Worm (Caenorhabditis elegans) whole organism, L1 larva: Measurements from ENCODE around the gene C04E7.3.
A peak's percentile ranks its signal among the peaks of the same experiment; 100 is the strongest.
"Not testable (repeated sequence)": the region's sequence is repeated elsewhere in the genome, so short reads cannot be mapped to it uniquely, and the experiment has no call there.

Source experiments
- C16A3.4 ChIP-seq: fragments of 150-350 bp; optimal IDR thresholded peaks from 2 replicates; lab custom pipeline; 2014; ENCODE audit warnings: missing biosample characterization, missing genetic modification characterization
- C34B4.2 ChIP-seq: sonication (generic microtip); optimal IDR thresholded peaks from 2 replicates; lab custom pipeline; 2017; ENCODE audit warnings: mild to moderate bottlenecking, missing genetic modification characterization, missing compliant biosample characterization
- alr-1 ChIP-seq: fragments of 200-800 bp; sonication (Bioruptor generic); optimal IDR thresholded peaks from 2 replicates; lab custom pipeline; 2018; ENCODE audit warnings: borderline replicate concordance, mild to moderate bottlenecking, missing genetic modification characterization, missing compliant biosample characterization
- blmp-1 ChIP-seq: fragments of 150-350 bp; optimal IDR thresholded peaks from 2 replicates; lab custom pipeline; 2014; ENCODE audit warnings: missing biosample characterization, missing genetic modification characterization
- ceh-63 ChIP-seq: fragments of 200-800 bp; sonication (Bioruptor generic); optimal IDR thresholded peaks from 2 replicates; lab custom pipeline; 2018; ENCODE audit warnings: mild to moderate bottlenecking, missing genetic modification characterization, missing compliant biosample characterization
- ceh-82 ChIP-seq, 3 experiments: fragments of 150-350 bp in 1 of 3; sonication (generic microtip) in 2 of 3; optimal IDR thresholded peaks; 2 replicates each; lab custom pipeline; 2014 to 2017; ENCODE audit warnings: missing biosample characterization in 3 of 3, missing genetic modification characterization in 3 of 3
- ceh-88 ChIP-seq: fragments of 200-800 bp; sonication (Bioruptor generic); IDR thresholded peaks from 2 replicates; pipeline ENCODE4 v1.3.6; 2022; ENCODE audit warnings: missing genetic modification characterization, missing compliant biosample characterization
- ceh-90 ChIP-seq: sonication (generic microtip); optimal IDR thresholded peaks from 2 replicates; lab custom pipeline; 2016; ENCODE audit warnings: missing genetic modification characterization, missing compliant biosample characterization
- dpl-1 ChIP-seq, 3 experiments: fragments of 150-350 bp in 2 of 3; sonication (generic microtip) in 1 of 3; optimal IDR thresholded peaks; 2 replicates each; lab custom pipeline; 2014 to 2017; ENCODE audit warnings: missing biosample characterization in 3 of 3, missing genetic modification characterization in 3 of 3, missing genetic modification reagents in 3 of 3
- efl-1 ChIP-seq, 4 experiments: fragments of 150-350 bp; optimal IDR thresholded peaks in 3 of 4; peaks in 1 of 4; 1 replicate in 1 of 4; 2 replicates in 3 of 4; lab custom pipeline; 2014; ENCODE audit warnings: missing biosample characterization in 2 of 4, missing genetic modification characterization in 2 of 4, missing genetic modification reagents in 2 of 4
- egl-27 ChIP-seq, 2 experiments: fragments of 150-350 bp in 1 of 2; sonication (generic microtip); optimal IDR thresholded peaks; 3 replicates each; lab custom pipeline; 2017 to 2018; ENCODE audit warnings: missing biosample characterization in 2 of 2, missing genetic modification characterization in 2 of 2, missing genetic modification reagents in 2 of 2
- ets-5 ChIP-seq: fragments of 200-800 bp; sonication (Bioruptor generic); IDR thresholded peaks from 2 replicates; pipeline ENCODE4 v1.3.6; 2022; ENCODE audit warnings: missing genetic modification characterization, missing compliant biosample characterization
- fkh-4 ChIP-seq: sonication (generic microtip); optimal IDR thresholded peaks from 2 replicates; lab custom pipeline; 2016; ENCODE audit warnings: missing compliant biosample characterization, missing genetic modification characterization, borderline replicate concordance
- fkh-8 ChIP-seq: sonication (generic microtip); optimal IDR thresholded peaks from 2 replicates; lab custom pipeline; 2016; ENCODE audit warnings: mild to moderate bottlenecking, missing genetic modification characterization, missing compliant biosample characterization
- hpl-2 ChIP-seq: fragments of 150-350 bp; optimal IDR thresholded peaks from 2 replicates; lab custom pipeline; 2014; ENCODE audit warnings: missing biosample characterization, missing genetic modification reagents, missing genetic modification characterization
- jun-1 ChIP-seq: fragments of 150-350 bp; optimal IDR thresholded peaks from 2 replicates; lab custom pipeline; 2014; ENCODE audit warnings: missing biosample characterization, missing genetic modification reagents, missing genetic modification characterization
- lin-13 ChIP-seq: fragments of 150-350 bp; optimal IDR thresholded peaks from 2 replicates; lab custom pipeline; 2014; ENCODE audit warnings: missing biosample characterization, missing genetic modification reagents, missing genetic modification characterization
- lsy-2 ChIP-seq, 2 experiments: fragments of 150-350 bp; optimal IDR thresholded peaks; 2 replicates each; lab custom pipeline; 2014; ENCODE audit warnings: missing biosample characterization in 2 of 2, missing genetic modification characterization in 2 of 2
- mdl-1 ChIP-seq, 2 experiments: fragments of 150-350 bp; optimal IDR thresholded peaks; 2 replicates each; lab custom pipeline; 2014 to 2017; ENCODE audit warnings: missing biosample characterization in 2 of 2, missing genetic modification characterization in 2 of 2, inconsistent platforms in 1 of 2
- nhr-12 ChIP-seq: sonication (generic microtip); optimal IDR thresholded peaks from 2 replicates; lab custom pipeline; 2017; ENCODE audit warnings: missing biosample characterization, missing genetic modification characterization
- nhr-20 ChIP-seq: sonication (generic microtip); optimal IDR thresholded peaks from 2 replicates; lab custom pipeline; 2016; ENCODE audit warnings: mild to moderate bottlenecking, missing genetic modification characterization, missing compliant biosample characterization
- nhr-237 ChIP-seq: fragments of 150-350 bp; optimal IDR thresholded peaks from 2 replicates; lab custom pipeline; 2014; ENCODE audit warnings: missing biosample characterization, missing genetic modification characterization
- nhr-76 ChIP-seq: sonication (generic microtip); optimal IDR thresholded peaks from 2 replicates; lab custom pipeline; 2017; ENCODE audit warnings: missing biosample characterization, missing genetic modification characterization
- nhr-84 ChIP-seq: sonication (generic microtip); optimal IDR thresholded peaks from 2 replicates; lab custom pipeline; 2017; ENCODE audit warnings: missing biosample characterization, missing genetic modification characterization
- nhr-85 ChIP-seq: sonication (generic microtip); peaks from one replicate; lab custom pipeline; 2016; ENCODE audit warnings: missing genetic modification characterization, inconsistent platforms, missing compliant biosample characterization
- nhr-90 ChIP-seq: sonication (generic microtip); optimal IDR thresholded peaks from 2 replicates; lab custom pipeline; 2016; ENCODE audit warnings: mild to moderate bottlenecking, missing genetic modification characterization, missing compliant biosample characterization; ENCODE audit not compliant: poor library complexity
- pqm-1 ChIP-seq: sonication (generic microtip); optimal IDR thresholded peaks from 3 replicates; lab custom pipeline; 2017; ENCODE audit warnings: missing biosample characterization, missing genetic modification characterization
- rnt-1 ChIP-seq: sonication (generic microtip); optimal IDR thresholded peaks from 2 replicates; lab custom pipeline; 2016; ENCODE audit warnings: mild to moderate bottlenecking, missing genetic modification characterization, moderate library complexity, missing compliant biosample characterization
- skn-1 ChIP-seq: fragments of 150-350 bp; optimal IDR thresholded peaks from 2 replicates; lab custom pipeline; 2014; ENCODE audit warnings: missing biosample characterization, missing genetic modification characterization
- snpc-4 ChIP-seq: fragments of 150-350 bp; optimal IDR thresholded peaks from 2 replicates; lab custom pipeline; 2014; ENCODE audit warnings: missing biosample characterization, missing genetic modification characterization
- snu-23 ChIP-seq: sonication (generic microtip); optimal IDR thresholded peaks from 2 replicates; lab custom pipeline; 2016; ENCODE audit warnings: missing genetic modification characterization, missing compliant biosample characterization
- sox-4 ChIP-seq: sonication (generic microtip); optimal IDR thresholded peaks from 2 replicates; lab custom pipeline; 2016; ENCODE audit warnings: missing genetic modification characterization, missing compliant biosample characterization
- sptf-1 ChIP-seq: fragments of 150-350 bp; optimal IDR thresholded peaks from 2 replicates; lab custom pipeline; 2014; ENCODE audit warnings: missing biosample characterization, missing genetic modification characterization
- unc-130 ChIP-seq: fragments of 150-350 bp; optimal IDR thresholded peaks from 2 replicates; lab custom pipeline; 2017; ENCODE audit warnings: missing biosample characterization, missing genetic modification characterization, inconsistent platforms
- unc-30 ChIP-seq: sonication (generic microtip); optimal IDR thresholded peaks from 2 replicates; lab custom pipeline; 2017; ENCODE audit warnings: missing biosample characterization, missing genetic modification characterization
- unc-98 ChIP-seq: fragments of 200-800 bp; sonication (Bioruptor generic); IDR thresholded peaks from 2 replicates; pipeline ENCODE4 v1.3.6; 2022; ENCODE audit warnings: missing genetic modification characterization, missing compliant biosample characterization
- vab-15 ChIP-seq: sonication (generic microtip); optimal IDR thresholded peaks from 2 replicates; lab custom pipeline; 2017; ENCODE audit warnings: missing genotype, mild to moderate bottlenecking, missing genetic modification characterization, missing compliant biosample characterization
- xbp-1 ChIP-seq: sonication (generic microtip); optimal IDR thresholded peaks from 2 replicates; lab custom pipeline; 2016; ENCODE audit warnings: missing genetic modification characterization, missing compliant biosample characterization
- ztf-11 ChIP-seq, 2 experiments: sonication (generic microtip); optimal IDR thresholded peaks; 2 replicates each; lab custom pipeline; 2016 to 2017; ENCODE audit warnings: missing genetic modification characterization in 2 of 2, missing biosample characterization in 1 of 2, missing compliant biosample characterization in 1 of 2

C04E7.3 gene

DNA sequence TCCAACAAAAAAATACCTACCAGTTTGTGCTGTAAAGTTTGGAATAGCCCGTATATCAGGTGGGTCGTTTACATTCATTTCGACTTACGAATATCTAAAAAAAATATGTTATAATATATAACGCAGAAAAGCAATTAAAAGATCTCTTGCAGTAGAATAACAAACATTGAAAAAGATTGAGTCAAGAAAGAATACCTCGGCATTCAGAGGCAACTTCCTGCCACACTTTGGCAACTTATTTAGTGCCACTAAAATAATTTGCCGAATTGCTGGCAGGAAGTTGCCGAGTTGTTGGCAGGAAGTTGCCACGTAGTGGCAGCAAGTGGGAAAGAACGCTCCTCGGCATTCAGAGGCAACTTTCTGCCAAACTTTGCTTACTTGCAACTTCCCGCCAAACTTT lies at the start of gene C04E7.3:
C04E7.3 (minus strand) TSS at position 101 of the 400 bp plus-strand sequence.
- not testable (repeated sequence) for TF ChIP-seq unc-30; hpl-2 (GFP tag; lab: Kevin White, UChicago); nhr-20 (tag; lab: Kevin White, UChicago)

DNA sequence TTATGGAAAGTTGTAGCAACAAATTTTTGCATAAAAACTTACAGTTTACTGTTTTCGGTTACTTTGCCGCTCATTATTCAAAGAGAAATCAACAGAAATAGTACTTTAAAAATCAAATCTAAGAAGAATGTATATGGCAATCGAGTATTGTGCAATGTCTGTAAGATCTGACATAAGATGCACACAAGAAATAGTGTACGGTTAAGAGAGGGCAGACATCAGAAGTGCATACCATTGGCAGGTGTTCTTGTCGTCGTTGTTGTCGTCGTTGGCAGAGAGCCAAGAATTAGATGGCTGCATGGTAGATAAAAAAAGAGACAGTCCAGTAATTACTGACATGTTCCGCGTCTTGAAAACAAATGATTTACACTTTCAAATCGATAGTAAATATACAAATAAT lies 47.7 kb upstream of the C04E7.3 start, which contains the start of gene R04A9.7:
R04A9.7 (minus strand) TSS at position 184 of the 400 bp plus-strand sequence.
- no peak for TF ChIP-seq ceh-63 (GFP tag; lab: Kevin White, UChicago)
- TF ChIP-seq unc-130 (tag; lab: Kevin White, UChicago), result no peak
- TF ChIP-seq hpl-2 (GFP tag; lab: Kevin White, UChicago), result no peak
- no peak for TF ChIP-seq C34B4.2 (tag; lab: Kevin White, UChicago)
- TF ChIP-seq pqm-1 (tag; lab: Kevin White, UChicago), result no peak
- no peak for TF ChIP-seq vab-15
- no peak for TF ChIP-seq ets-5 (GFP tag; lab: Robert Waterston, UW)
- no peak for TF ChIP-seq rnt-1 (tag; lab: Kevin White, UChicago)
- no peak for TF ChIP-seq nhr-237
- no peak for TF ChIP-seq ceh-88
- TF ChIP-seq ceh-90 (tag; lab: Kevin White, UChicago), result no peak
- TF ChIP-seq C16A3.4, result no peak
- TF ChIP-seq jun-1 (tag; lab: Kevin White, UChicago), result no peak
- no peak for TF ChIP-seq skn-1 (tag; lab: Kevin White, UChicago)
- no peak for TF ChIP-seq nhr-20 (tag; lab: Kevin White, UChicago)
- TF ChIP-seq, all 84 proteins: peak for 0

DNA sequence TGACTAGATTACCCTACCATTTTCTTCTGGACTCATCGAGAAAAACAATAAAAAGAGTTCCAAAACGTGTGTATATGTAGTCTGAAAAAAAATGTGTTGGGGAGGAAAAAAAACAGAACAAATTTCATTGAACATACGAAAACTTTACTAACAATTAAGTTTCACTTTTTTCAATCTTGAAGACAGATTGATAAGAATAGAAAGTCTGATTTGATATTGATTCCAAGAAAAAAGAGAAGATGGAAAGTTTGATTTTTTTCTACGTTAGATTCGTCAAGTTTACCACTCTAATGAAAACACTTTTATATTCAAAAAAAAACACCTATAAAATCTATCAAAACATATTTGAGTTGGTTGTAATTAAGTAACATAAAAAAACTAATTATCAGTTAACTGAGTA lies 43.5 kb upstream of the C04E7.3 start, which contains the start of gene R04A9.9:
R04A9.9 (minus strand) TSS at position 101 of the 400 bp plus-strand sequence.
- TF ChIP-seq sox-4 (tag; lab: Kevin White, UChicago) (no peak), fkh-4 (tag; lab: Kevin White, UChicago) (no peak), dpl-1 (GFP tag; optimal IDR thresholded peaks at IDR 0.05; lab: Kevin White, UChicago) (no peak), nhr-85 (tag; lab: Kevin White, UChicago) (peak; percentile 31), nhr-84 (tag; lab: Kevin White, UChicago) (no peak), sptf-1 (tag; lab: Kevin White, UChicago) (no peak), unc-98 (GFP tag; lab: Robert Waterston, UW) (no peak), blmp-1 (tag; lab: Kevin White, UChicago) (peak; percentile 42), snu-23 (no peak), egl-27 (tag; optimal IDR thresholded peaks at IDR 0.05; lab: Kevin White, UChicago) (no peak), mdl-1 (tag; optimal IDR thresholded peaks at IDR 0.05; lab: Kevin White, UChicago) (no peak), ceh-82 (tag; optimal IDR thresholded peaks at IDR 0.05; lab: Kevin White, UChicago) (no peak), xbp-1 (tag; lab: Kevin White, UChicago) (no peak), nhr-76 (tag; lab: Kevin White, UChicago) (no peak), nhr-90 (no peak), lsy-2 (tag; optimal IDR thresholded peaks at IDR 0.05; lab: Kevin White, UChicago) (no peak), fkh-8 (tag; lab: Kevin White, UChicago) (no peak)

ce11 chrX:389566-389965 lies 42.5 kb upstream of the C04E7.3 start:
- TF ChIP-seq nhr-12 (tag; lab: Kevin White, UChicago) (no peak), efl-1 (optimal IDR thresholded peaks at IDR 0.05; lab: Kevin White, UChicago) (no peak), efl-1 (GFP tag; optimal IDR thresholded peaks at IDR 0.05 in 1 of 2; lab: Kevin White, UChicago) (no peak), lin-13 (GFP tag; lab: Kevin White, UChicago) (no peak), alr-1 (tag; lab: Kevin White, UChicago) (no peak), pqm-1 (tag; lab: Kevin White, UChicago) (no peak), snpc-4 (tag; lab: Kevin White, UChicago) (no peak), ztf-11 (tag; optimal IDR thresholded peaks at IDR 0.05; lab: Kevin White, UChicago) (no peak)
- TF ChIP-seq, all 84 proteins: peak for 0
